Worm (Caenorhabditis elegans) whole organism, L4/young adult: ENCODE measurements around the gene F42C5.9.

Experiments
- W03F9.2 ChIP-seq: fragments of 150-350 bp; optimal IDR thresholded peaks from 2 replicates; lab custom pipeline; 2014; ENCODE audit warnings: missing biosample characterization, missing genetic modification characterization
- dao-5 ChIP-seq: sonication (generic microtip); optimal IDR thresholded peaks from 2 replicates; lab custom pipeline; 2016; ENCODE audit warnings: missing genotype, missing genetic modification characterization, moderate library complexity, missing compliant biosample characterization
- him-1 ChIP-seq: sonication (generic microtip); optimal IDR thresholded peaks from 2 replicates; lab custom pipeline; 2016; ENCODE audit warnings: missing genotype, missing genetic modification reagents, missing genetic modification characterization, missing compliant biosample characterization

- TF ChIP-seq him-1 (tag; lab: Kevin White, UChicago) (no peak), dao-5 (tag; lab: Kevin White, UChicago) (no peak), W03F9.2 (tag; lab: Kevin White, UChicago) (no peak)
Measured at ce11 chrIV:7346751-7347150, 29.8 kb upstream of the F42C5.9 start, which contains the start of gene daf-42.
